Fruit fly (Drosophila melanogaster): ENCODE results near the gene Grip71.

The Grip71 gene

DNA sequence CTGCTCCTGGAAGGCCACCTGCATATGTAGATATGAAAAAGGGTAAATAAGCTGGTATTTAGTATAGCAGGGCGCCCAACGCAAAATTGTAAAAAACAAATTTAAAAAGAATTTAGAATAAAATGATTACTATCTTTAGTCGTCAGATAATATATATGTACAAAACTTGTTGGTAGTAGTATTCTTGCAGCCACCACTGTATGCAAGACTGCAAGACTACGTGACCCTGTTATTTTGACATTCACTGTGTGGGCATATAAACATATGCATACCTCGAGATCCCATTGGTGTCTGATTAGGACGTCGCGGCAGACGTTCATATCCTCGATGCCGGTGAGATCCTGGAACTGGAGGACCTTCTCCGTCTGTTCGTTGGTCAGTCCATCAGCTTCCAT lies 805 bp upstream of the Grip71 start (continued):
- TF ChIP-seq CG30403 (GFP tag; optimal IDR thresholded peaks at IDR 0.05) (no peak), CG7271 (tag; optimal IDR thresholded peaks at IDR 0.05) (no peak), ERR (GFP tag; optimal IDR thresholded peaks at IDR 0.05) (no peak), CG8478 (optimal IDR thresholded peaks at IDR 0.05) (no peak), Gsc (GFP tag; IDR thresholded peaks at IDR 0.05) (no peak), CG1603 (tag; optimal IDR thresholded peaks at IDR 0.05) (peak; percentile 10), ac (GFP tag; optimal IDR thresholded peaks at IDR 0.05) (no peak), mld (GFP tag; IDR thresholded peaks at IDR 0.05; ENCODE audit: partially characterized antibody) (no peak), gcm2 (GFP tag; optimal IDR thresholded peaks at IDR 0.05) (no peak), CG14710 (tag; optimal IDR thresholded peaks at IDR 0.05) (no peak), CG14014 (GFP tag; IDR thresholded peaks at IDR 0.05) (peak; percentile 43; the same call in 1 of the 2 replicates), CG4282 (GFP tag; optimal IDR thresholded peaks at IDR 0.05) (no peak), dan (GFP tag; IDR thresholded peaks at IDR 0.05) (no peak), gsb-n (tag; optimal IDR thresholded peaks at IDR 0.05) (no peak), Adf1 (GFP tag; IDR thresholded peaks at IDR 0.05) (no peak), pros (GFP tag; optimal IDR thresholded peaks at IDR 0.05) (no peak), hb (GFP tag; IDR thresholded peaks at IDR 0.05; ENCODE audit: partially characterized antibody) (no peak), CG1233 (GFP tag; optimal IDR thresholded peaks at IDR 0.05) (no peak), Nf-YA (GFP tag; IDR thresholded peaks at IDR 0.05) (no peak), CG18011 (GFP tag; optimal IDR thresholded peaks at IDR 0.05) (no peak), CG12155 (GFP tag; optimal IDR thresholded peaks at IDR 0.05) (peak; percentile 7), luna (GFP tag; optimal IDR thresholded peaks at IDR 0.05) (peak; percentile 21), Mad (GFP tag; optimal IDR thresholded peaks at IDR 0.05) (no peak), odd (GFP tag; optimal IDR thresholded peaks at IDR 0.05) (no peak), CG6689 (GFP tag; IDR thresholded peaks at IDR 0.05) (no peak), Ets97D (GFP tag; optimal IDR thresholded peaks at IDR 0.05) (no peak), CG31224 (GFP tag; IDR thresholded peaks at IDR 0.05) (no peak), lbe (GFP tag; optimal IDR thresholded peaks at IDR 0.05) (peak; percentile 7), pho (GFP tag; optimal IDR thresholded peaks at IDR 0.05) (peak; percentile 37), cas (GFP tag; IDR thresholded peaks at IDR 0.05) (0 out of 2 replicates have a peak, but pooled peaks have one; percentile 9), CG3065 (GFP tag; optimal IDR thresholded peaks at IDR 0.05) (no peak), CG30431 (GFP tag; optimal IDR thresholded peaks at IDR 0.05) (no peak), Mes4 (GFP tag; optimal IDR thresholded peaks at IDR 0.05) (no peak), Oli (tag; optimal IDR thresholded peaks at IDR 0.05) (no peak), ase (GFP tag; IDR thresholded peaks at IDR 0.05) (no peak), CG1832 (GFP tag; optimal IDR thresholded peaks at IDR 0.05) (no peak), zfh2 (GFP tag; optimal IDR thresholded peaks at IDR 0.05) (peak; percentile 9), sens (GFP tag) (peak; percentile 85), h (optimal IDR thresholded peaks at IDR 0.05) (no peak), fru (optimal IDR thresholded peaks at IDR 0.05) (no peak), cg (GFP tag; optimal IDR thresholded peaks at IDR 0.05) (no peak), dmrt99B (tag; optimal IDR thresholded peaks at IDR 0.05) (no peak), Gug (GFP tag; IDR thresholded peaks at IDR 0.05) (no peak; the same call in 2 of the 4 replicates), CG11456 (GFP tag; IDR thresholded peaks at IDR 0.05) (0 out of 3 replicates have a peak, but pooled peaks have one; percentile 10), BEAF-32 (GFP tag; optimal IDR thresholded peaks at IDR 0.05) (no peak), nom (GFP tag; optimal IDR thresholded peaks at IDR 0.05) (no peak), CG9609 (GFP tag; optimal IDR thresholded peaks at IDR 0.05) (no peak), CG3163 (GFP tag; optimal IDR thresholded peaks at IDR 0.05) (no peak), grau (tag; optimal IDR thresholded peaks at IDR 0.05) (peak; percentile 8), CG2875 (GFP tag; optimal IDR thresholded peaks at IDR 0.05) (no peak), CG12769 (tag; optimal IDR thresholded peaks at IDR 0.05) (peak; percentile 43), Hsf (GFP tag; optimal IDR thresholded peaks at IDR 0.05) (no peak), disco-r (GFP tag; optimal IDR thresholded peaks at IDR 0.05) (no peak)
